Fruit fly (Drosophila melanogaster): Measurements from ENCODE around the gene Uba5.
A peak's percentile ranks its signal among the peaks of the same experiment; 100 is the strongest.

Uba5 gene

dm6 chrX:11449476-11450119, 33.7 kb upstream of the Uba5 start:
- TF ChIP-seq Jra (GFP tag; optimal IDR thresholded peaks at IDR 0.05), result no peak
- TF ChIP-seq Abd-B (GFP tag; optimal IDR thresholded peaks at IDR 0.05), result no peak
- TF ChIP-seq CrebA (GFP tag; optimal IDR thresholded peaks at IDR 0.05; ENCODE audit: borderline replicate concordance), result no peak
- TF ChIP-seq rgr (GFP tag; optimal IDR thresholded peaks at IDR 0.05), result peak; percentile 75
- peak; percentile 30 for TF ChIP-seq Mio (GFP tag; optimal IDR thresholded peaks at IDR 0.05)
- no peak for TF ChIP-seq Rel (GFP tag; optimal IDR thresholded peaks at IDR 0.05)
- peak; percentile 71 for TF ChIP-seq Rel (tag; optimal IDR thresholded peaks at IDR 0.05)
- TF ChIP-seq Hnf4 (GFP tag; optimal IDR thresholded peaks at IDR 0.05), result peak; percentile 79
- peak; percentile 68 for TF ChIP-seq tai (GFP tag; optimal IDR thresholded peaks at IDR 0.05)
- TF ChIP-seq fru (GFP tag; optimal IDR thresholded peaks at IDR 0.05), result peak; percentile 88
- TF ChIP-seq HLH106 (tag; optimal IDR thresholded peaks at IDR 0.05), result peak; percentile 88
- TF ChIP-seq Hr78 (GFP tag; optimal IDR thresholded peaks at IDR 0.05), result no peak
- peak; percentile 24 for TF ChIP-seq sage (GFP tag; optimal IDR thresholded peaks at IDR 0.05)
- no peak for TF ChIP-seq dsf (GFP tag; optimal IDR thresholded peaks at IDR 0.05; ENCODE audit: borderline replicate concordance)
- peak; percentile 76 for TF ChIP-seq dmrt93B (GFP tag; optimal IDR thresholded peaks at IDR 0.05)
- TF ChIP-seq dl (GFP tag; optimal IDR thresholded peaks at IDR 0.05; ENCODE audit: insufficient read depth in 1 of 2, partially characterized antibody in 2 of 2), result no peak
- TF ChIP-seq woc (GFP tag; optimal IDR thresholded peaks at IDR 0.05), result peak; percentile 59
- no peak for TF ChIP-seq jim (GFP tag; optimal IDR thresholded peaks at IDR 0.05)
- TF ChIP-seq h (GFP tag; optimal IDR thresholded peaks at IDR 0.05), result peak; percentile 88
- no peak for TF ChIP-seq Myc (optimal IDR thresholded peaks at IDR 0.05)
- TF ChIP-seq Dfd (GFP tag; optimal IDR thresholded peaks at IDR 0.05), result no peak
- no peak for TF ChIP-seq pan (optimal IDR thresholded peaks at IDR 0.05)
- peak; percentile 36 for TF ChIP-seq sv (GFP tag; optimal IDR thresholded peaks at IDR 0.05)
- TF ChIP-seq usp (GFP tag; optimal IDR thresholded peaks at IDR 0.05), result no peak
- TF ChIP-seq CG9705 (GFP tag; optimal IDR thresholded peaks at IDR 0.05), result peak; percentile 78
- no peak for TF ChIP-seq GATAd (GFP tag; optimal IDR thresholded peaks at IDR 0.05)
- peak; percentile 34 for TF ChIP-seq brk (GFP tag; optimal IDR thresholded peaks at IDR 0.05)
- peak; percentile 63 for TF ChIP-seq CG32264 (GFP tag; optimal IDR thresholded peaks at IDR 0.05)
- TF ChIP-seq ey (GFP tag; optimal IDR thresholded peaks at IDR 0.05), result peak; percentile 88
- no peak for TF ChIP-seq Dif (GFP tag; optimal IDR thresholded peaks at IDR 0.05; ENCODE audit: partially characterized antibody)
- TF ChIP-seq Vsx2 (GFP tag; optimal IDR thresholded peaks at IDR 0.05; ENCODE audit: partially characterized antibody), result no peak
- TF ChIP-seq br (GFP tag; optimal IDR thresholded peaks at IDR 0.05), result peak; percentile 87
- TF ChIP-seq foxo (GFP tag; optimal IDR thresholded peaks at IDR 0.05), result peak in 1 of 2 experiments; percentile 85
- TF ChIP-seq OdsH (GFP tag; optimal IDR thresholded peaks at IDR 0.05), result peak; percentile 68
- no peak for TF ChIP-seq lola (GFP tag; optimal IDR thresholded peaks at IDR 0.05)
- TF ChIP-seq Hr83 (GFP tag; optimal IDR thresholded peaks at IDR 0.05; ENCODE audit: poor library complexity, severe bottlenecking), result no peak
- peak; percentile 87 for TF ChIP-seq Sp1 (GFP tag; optimal IDR thresholded peaks at IDR 0.05)
- no peak for TF ChIP-seq N (GFP tag; optimal IDR thresholded peaks at IDR 0.05)
- peak; percentile 70 for TF ChIP-seq psq (GFP tag; optimal IDR thresholded peaks at IDR 0.05)

- no peak for TF ChIP-seq usp (GFP tag; optimal IDR thresholded peaks at IDR 0.05)
- no peak for TF ChIP-seq Dfd (GFP tag; optimal IDR thresholded peaks at IDR 0.05)
- no peak for TF ChIP-seq Jra (GFP tag; optimal IDR thresholded peaks at IDR 0.05)
- no peak for TF ChIP-seq Hr78 (GFP tag; optimal IDR thresholded peaks at IDR 0.05)
- TF ChIP-seq HLH106 (tag; optimal IDR thresholded peaks at IDR 0.05), result no peak
- no peak for TF ChIP-seq lola (GFP tag; optimal IDR thresholded peaks at IDR 0.05)
- no peak for TF ChIP-seq Mio (GFP tag; optimal IDR thresholded peaks at IDR 0.05)
Measured at dm6 chrX:11450406-11450805, 32.9 kb upstream of the Uba5 start.
